Fruit fly (Drosophila melanogaster) whole organism, embryonic: Measurements from ENCODE around the gene ari-1.

Experiments used
- B-H1 ChIP-seq: fragments of 200-800 bp; sonication (Bioruptor generic); IDR thresholded peaks from 3 replicates; pipeline ENCODE4 v1.3.6; 2022; ENCODE audit warnings: missing biosample characterization, missing genetic modification characterization
- CG10147 ChIP-seq: fragments of 200-800 bp; sonication (Bioruptor generic); optimal IDR thresholded peaks from 2 replicates; lab custom pipeline; 2019; ENCODE audit warnings: missing biosample characterization, mild to moderate bottlenecking, missing genetic modification characterization, moderate library complexity
- CG11398 ChIP-seq: fragments of 200-800 bp; sonication (Bioruptor generic); optimal IDR thresholded peaks from 2 replicates; lab custom pipeline; 2016; ENCODE audit warnings: missing biosample characterization, missing genetic modification characterization
- CG11504 ChIP-seq: fragments of 200-800 bp; sonication (Bioruptor generic); optimal IDR thresholded peaks from 3 replicates; lab custom pipeline; 2019; ENCODE audit warnings: missing biosample characterization, mild to moderate bottlenecking, missing genetic modification characterization, moderate library complexity
- CG12391 ChIP-seq: fragments of 200-800 bp; sonication (Bioruptor generic); optimal IDR thresholded peaks from 3 replicates; lab custom pipeline; 2018; ENCODE audit warnings: missing biosample characterization, mild to moderate bottlenecking, missing genetic modification characterization, moderate library complexity
- CG16813 ChIP-seq: fragments of 200-800 bp; sonication (Bioruptor generic); IDR thresholded peaks from 3 replicates; pipeline ENCODE4 v1.3.6; 2022; ENCODE audit warnings: missing biosample characterization, missing genetic modification characterization; ENCODE audit not compliant: partially characterized antibody
- CG17568 ChIP-seq: fragments of 200-800 bp; sonication (Bioruptor generic); optimal IDR thresholded peaks from 2 replicates; lab custom pipeline; 2018; ENCODE audit warnings: missing biosample characterization, mild to moderate bottlenecking, missing genetic modification characterization, moderate library complexity
- CG2116 ChIP-seq: fragments of 200-800 bp; sonication (Bioruptor generic); optimal IDR thresholded peaks from 3 replicates; lab custom pipeline; 2018; ENCODE audit warnings: missing biosample characterization, mild to moderate bottlenecking, missing genetic modification characterization
- CG2129 ChIP-seq: fragments of 200-800 bp; sonication (Bioruptor generic); IDR thresholded peaks from 2 replicates; pipeline ENCODE4 v1.3.6; 2022; ENCODE audit warnings: missing biosample characterization, missing genetic modification characterization; ENCODE audit not compliant: partially characterized antibody
- CG3163 ChIP-seq: fragments of 200-800 bp; sonication (Bioruptor generic); optimal IDR thresholded peaks from 3 replicates; lab custom pipeline; 2016; ENCODE audit warnings: missing biosample characterization, missing genetic modification characterization
- CG3281 ChIP-seq: fragments of 200-800 bp; sonication (Bioruptor generic); optimal IDR thresholded peaks from 3 replicates; lab custom pipeline; 2017; ENCODE audit warnings: missing biosample characterization, mild to moderate bottlenecking, missing genetic modification characterization
- CG9609 ChIP-seq: fragments of 200-800 bp; sonication (Bioruptor generic); optimal IDR thresholded peaks from 3 replicates; lab custom pipeline; 2016; ENCODE audit warnings: missing biosample characterization, missing genetic modification characterization
- CG9817 ChIP-seq: fragments of 200-800 bp; sonication (Bioruptor generic); optimal IDR thresholded peaks from 2 replicates; lab custom pipeline; 2018; ENCODE audit warnings: missing biosample characterization, mild to moderate bottlenecking, missing genetic modification characterization, moderate library complexity
- CG9932 ChIP-seq: fragments of 200-800 bp; sonication (Bioruptor generic); IDR thresholded peaks from 2 replicates; pipeline ENCODE4 v1.3.6; 2022; ENCODE audit warnings: missing biosample characterization, missing genetic modification characterization
- D ChIP-seq, 2 experiments: fragments of 200-800 bp in 1 of 2; fragments of >200 bp in 1 of 2; sonication (Bioruptor generic) in 1 of 2; optimal IDR thresholded peaks; 2 replicates in 1 of 2; 3 replicates in 1 of 2; lab custom pipeline; 2017; ENCODE audit warnings: mild to moderate bottlenecking in 1 of 2, missing biosample characterization in 1 of 2, missing genetic modification characterization in 1 of 2, missing genetic modification reagents in 1 of 2
- Dad ChIP-seq: fragments of 200-800 bp; sonication (Bioruptor generic); optimal IDR thresholded peaks from 3 replicates; lab custom pipeline; 2016; ENCODE audit warnings: missing biosample characterization, missing genetic modification characterization
- Deaf1 ChIP-seq: fragments of 200-800 bp; optimal IDR thresholded peaks from 3 replicates; lab custom pipeline; 2019; ENCODE audit warnings: missing biosample characterization, mild to moderate bottlenecking, missing genetic modification characterization, moderate library complexity
- Eip74EF ChIP-seq, 2 experiments: fragments of 200-800 bp in 1 of 2; fragments of >200 bp in 1 of 2; sonication (Bioruptor generic) in 1 of 2; optimal IDR thresholded peaks; 2 replicates each; lab custom pipeline; 2017 to 2019; ENCODE audit warnings: missing biosample characterization in 2 of 2, missing genetic modification characterization in 2 of 2, mild to moderate bottlenecking in 1 of 2, moderate library complexity in 1 of 2
- H15 ChIP-seq: fragments of 200-800 bp; sonication (Bioruptor generic); IDR thresholded peaks from 3 replicates; pipeline ENCODE4 v1.3.6; 2022; ENCODE audit warnings: missing biosample characterization, missing genetic modification characterization
- Hand ChIP-seq: fragments of 200-800 bp; sonication (Bioruptor generic); optimal IDR thresholded peaks from 2 replicates; lab custom pipeline; 2017; ENCODE audit warnings: mild to moderate bottlenecking, missing biosample characterization, missing genetic modification reagents, missing genetic modification characterization
- Hmr ChIP-seq: fragments of 200-800 bp; sonication (Bioruptor generic); optimal IDR thresholded peaks from 3 replicates; lab custom pipeline; 2017; ENCODE audit warnings: mild to moderate bottlenecking, missing biosample characterization, missing genetic modification reagents, missing genetic modification characterization
- Jarid2 ChIP-seq: fragments of 200-800 bp; sonication (Bioruptor generic); optimal IDR thresholded peaks from 3 replicates; lab custom pipeline; 2017; ENCODE audit warnings: mild to moderate bottlenecking, missing biosample characterization, missing genetic modification reagents, missing genetic modification characterization
- Mes4 ChIP-seq: fragments of 200-800 bp; sonication (Bioruptor generic); optimal IDR thresholded peaks from 2 replicates; lab custom pipeline; 2016; ENCODE audit warnings: missing biosample characterization, missing genetic modification characterization
- NC2β ChIP-seq: fragments of 200-800 bp; sonication (Bioruptor generic); optimal IDR thresholded peaks from 2 replicates; lab custom pipeline; 2016; ENCODE audit warnings: missing biosample characterization, missing genetic modification characterization
- Ptx1 ChIP-seq: fragments of 200-800 bp; sonication (Bioruptor generic); IDR thresholded peaks from 2 replicates; pipeline ENCODE4 v1.3.6; 2022; ENCODE audit warnings: missing biosample characterization, missing genetic modification characterization
- Side ChIP-seq: fragments of 200-800 bp; sonication (Bioruptor generic); optimal IDR thresholded peaks from 2 replicates; lab custom pipeline; 2016; ENCODE audit warnings: missing biosample characterization, missing genetic modification characterization
- Trl ChIP-seq, 3 experiments: fragments of >200 bp in 2 of 3; fragments of 200-800 bp in 1 of 3; sonication (Bioruptor generic) in 1 of 3; optimal IDR thresholded peaks; 2 replicates in 1 of 3; 3 replicates in 2 of 3; lab custom pipeline; 2016 to 2017; ENCODE audit warnings: missing biosample characterization in 1 of 3, missing genetic modification characterization in 1 of 3
- Xbp1 ChIP-seq: fragments of 200-800 bp; sonication (Bioruptor generic); optimal IDR thresholded peaks from 3 replicates; lab custom pipeline; 2016; ENCODE audit warnings: missing biosample characterization, mild to moderate bottlenecking, missing genetic modification characterization
- amos ChIP-seq: fragments of 200-800 bp; sonication (Bioruptor generic); IDR thresholded peaks from 2 replicates; pipeline ENCODE4 v1.3.6; 2022; ENCODE audit warnings: missing biosample characterization, missing genetic modification characterization; ENCODE audit not compliant: partially characterized antibody
- bab2 ChIP-seq: fragments of 200-800 bp; sonication (Bioruptor generic); optimal IDR thresholded peaks from 2 replicates; lab custom pipeline; 2016; ENCODE audit warnings: missing biosample characterization, missing genetic modification characterization
- danr ChIP-seq: fragments of 200-800 bp; sonication (Bioruptor generic); IDR thresholded peaks from 2 replicates; pipeline ENCODE4 v1.3.6; 2022; ENCODE audit warnings: missing biosample characterization, missing genetic modification characterization
- dmrt99B ChIP-seq: fragments of 200-800 bp; sonication (Bioruptor generic); optimal IDR thresholded peaks from 2 replicates; lab custom pipeline; 2018; ENCODE audit warnings: missing biosample characterization, mild to moderate bottlenecking, missing genetic modification characterization, moderate library complexity
- gcm ChIP-seq: fragments of 200-800 bp; sonication (Bioruptor generic); optimal IDR thresholded peaks from 2 replicates; lab custom pipeline; 2019; ENCODE audit warnings: missing biosample characterization, mild to moderate bottlenecking, missing genetic modification characterization, moderate library complexity
- gem ChIP-seq: fragments of 200-800 bp; sonication (Bioruptor generic); optimal IDR thresholded peaks from 2 replicates; lab custom pipeline; 2019; ENCODE audit warnings: missing biosample characterization, mild to moderate bottlenecking, missing genetic modification characterization, moderate library complexity
- hkb ChIP-seq, 2 experiments: fragments of 200-800 bp in 1 of 2; fragments of >200 bp in 1 of 2; sonication (Bioruptor generic) in 1 of 2; IDR thresholded peaks in 1 of 2; optimal IDR thresholded peaks in 1 of 2; 2 replicates each; pipeline versions ENCODE4 v1.3.6 to Lab custom; 2017 to 2022; ENCODE audit warnings: missing biosample characterization in 1 of 2, missing genetic modification characterization in 1 of 2
- jumu ChIP-seq: fragments of 200-800 bp; sonication (Bioruptor generic); optimal IDR thresholded peaks from 3 replicates; lab custom pipeline; 2016; ENCODE audit warnings: missing biosample characterization, missing genetic modification characterization
- lilli ChIP-seq: fragments of 200-800 bp; sonication (Bioruptor generic); optimal IDR thresholded peaks from 3 replicates; lab custom pipeline; 2016; ENCODE audit warnings: missing biosample characterization, missing genetic modification characterization
- maf-S ChIP-seq: fragments of 200-800 bp; sonication (Bioruptor generic); optimal IDR thresholded peaks from 2 replicates; lab custom pipeline; 2016; ENCODE audit warnings: missing biosample characterization, missing genetic modification characterization
- pan ChIP-seq, 4 experiments: fragments of >200 bp in 3 of 4; fragments of 200-800 bp in 1 of 4; sonication (Bioruptor generic) in 1 of 4; optimal IDR thresholded peaks in 3 of 4; IDR thresholded peaks in 1 of 4; 2 replicates each; pipeline versions ENCODE4 v1.3.6 to Lab custom; 2017 to 2022; ENCODE audit warnings: missing biosample characterization in 2 of 4, missing genetic modification characterization in 2 of 4, mixed read lengths in 1 of 4
- pb ChIP-seq: fragments of 200-800 bp; sonication (Bioruptor generic); optimal IDR thresholded peaks from 3 replicates; lab custom pipeline; 2016; ENCODE audit warnings: missing biosample characterization, missing genetic modification characterization
- psq ChIP-seq: fragments of 200-800 bp; sonication (Bioruptor generic); optimal IDR thresholded peaks from 2 replicates; lab custom pipeline; 2017; ENCODE audit warnings: missing biosample characterization, missing genetic modification characterization
- ro ChIP-seq: fragments of 200-800 bp; sonication (Bioruptor generic); IDR thresholded peaks from 2 replicates; pipeline ENCODE4 v1.3.6; 2022; ENCODE audit warnings: missing biosample characterization, missing genetic modification characterization
- run ChIP-seq: fragments of 200-800 bp; sonication (Bioruptor generic); optimal IDR thresholded peaks from 3 replicates; lab custom pipeline; 2018; ENCODE audit warnings: missing biosample characterization, mild to moderate bottlenecking, missing genetic modification characterization
- sens ChIP-seq: fragments of 200-800 bp; sonication (Bioruptor generic); peaks from one replicate; lab custom pipeline; 2016; ENCODE audit warnings: missing biosample characterization, missing genetic modification characterization
- sima ChIP-seq: fragments of 200-800 bp; sonication (Bioruptor generic); optimal IDR thresholded peaks from 2 replicates; lab custom pipeline; 2016; ENCODE audit warnings: missing biosample characterization, missing genetic modification characterization
- slp2 ChIP-seq: fragments of 200-800 bp; sonication (Bioruptor generic); optimal IDR thresholded peaks from 2 replicates; lab custom pipeline; 2016; ENCODE audit warnings: missing biosample characterization, missing genetic modification characterization
- trem ChIP-seq: fragments of 200-800 bp; optimal IDR thresholded peaks from 3 replicates; lab custom pipeline; 2019; ENCODE audit warnings: missing biosample characterization, mild to moderate bottlenecking, missing genetic modification characterization, moderate library complexity
- tup ChIP-seq: fragments of 200-800 bp; sonication (Bioruptor generic); optimal IDR thresholded peaks from 2 replicates; lab custom pipeline; 2016; ENCODE audit warnings: missing biosample characterization, mild to moderate bottlenecking, missing genetic modification characterization, moderate library complexity

Gene ari-1

DNA sequence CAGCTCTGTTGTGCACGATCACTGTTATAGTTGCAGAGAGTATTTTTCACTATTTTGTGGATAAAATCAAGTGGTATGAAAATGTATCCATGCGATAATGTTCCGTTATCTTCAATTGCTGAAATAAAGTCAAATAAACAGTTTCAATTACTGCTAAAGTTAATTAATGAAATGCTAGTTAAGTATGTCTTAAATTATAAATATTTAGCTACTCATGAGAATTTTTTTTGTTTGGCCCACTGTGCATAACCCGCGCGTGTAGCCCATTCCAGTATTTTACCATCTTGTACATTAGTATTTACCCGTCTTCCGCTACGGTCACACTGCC, 52.1 kb downstream of the ari-1 start, which contains the start of gene Ada3 (continued):
- TF ChIP-seq CG9817 (tag; lab: Kevin White, UChicago) (peak; percentile 77), gem (tag; lab: Kevin White, UChicago) (peak; percentile 85), pan (optimal IDR thresholded peaks at IDR 0.05; lab: Kevin White, UChicago) (no peak), pan (GFP tag; optimal IDR thresholded peaks at IDR 0.05 in 1 of 2, IDR thresholded peaks at IDR 0.05 in 1 of 2) (peak in 1 of 2 experiments; percentile 82), maf-S (GFP tag; lab: Kevin White, UChicago) (peak; percentile 48), run (tag; lab: Kevin White, UChicago) (peak; percentile 3), jumu (peak; percentile 79), psq (GFP tag; lab: Kevin White, UChicago) (peak; percentile 24), CG11398 (peak; percentile 41), Xbp1 (GFP tag; lab: Kevin White, UChicago) (peak; percentile 79), lilli (GFP tag; lab: Kevin White, UChicago) (peak; percentile 87), gcm (GFP tag; lab: Kevin White, UChicago) (peak; percentile 30), Hmr (GFP tag; lab: Kevin White, UChicago) (peak; percentile 83), tup (GFP tag; lab: Kevin White, UChicago) (peak; percentile 53), Deaf1 (tag; lab: Kevin White, UChicago) (peak; percentile 48), slp2 (peak; percentile 5), Side (GFP tag; lab: Kevin White, UChicago) (peak; percentile 68), D (optimal IDR thresholded peaks at IDR 0.05; lab: Kevin White, UChicago) (no peak), D (GFP tag; optimal IDR thresholded peaks at IDR 0.05; lab: Kevin White, UChicago) (peak; percentile 45), Ptx1 (GFP tag; lab: Robert Waterston, UW) (peak; percentile 75), sens (GFP tag; lab: Kevin White, UChicago) (peak; percentile 97), CG9609 (GFP tag; lab: Kevin White, UChicago) (peak; percentile 74), Jarid2 (GFP tag; lab: Kevin White, UChicago) (no peak), hkb (optimal IDR thresholded peaks at IDR 0.05; lab: Kevin White, UChicago) (no peak), hkb (GFP tag; IDR thresholded peaks at IDR 0.05; lab: Robert Waterston, UW) (peak; percentile 77), Hand (peak; percentile 36), CG2129 (no peak), dmrt99B (tag; lab: Kevin White, UChicago) (peak; percentile 67), CG16813 (GFP tag; lab: Robert Waterston, UW) (no peak; the same call in 2 of the 3 replicates), NC2β (GFP tag; lab: Kevin White, UChicago) (peak; percentile 76), CG11504 (peak; percentile 76), pb (GFP tag; lab: Kevin White, UChicago) (peak; percentile 40), CG3163 (GFP tag; lab: Kevin White, UChicago) (peak; percentile 19), ro (GFP tag; lab: Robert Waterston, UW) (no peak), trem (tag; lab: Kevin White, UChicago) (peak; percentile 67), danr (GFP tag; lab: Robert Waterston, UW) (0 out of 2 replicates have a peak, but pooled peaks have one; percentile 53), amos (GFP tag; lab: Robert Waterston, UW) (peak; percentile 22; the same call in 1 of the 2 replicates), sima (GFP tag; lab: Kevin White, UChicago) (no peak), CG2116 (GFP tag; lab: Kevin White, UChicago) (peak; percentile 57), H15 (GFP tag; lab: Robert Waterston, UW) (peak; percentile 40; the same call in 1 of the 3 replicates), bab2 (GFP tag; lab: Kevin White, UChicago) (peak; percentile 87), CG10147 (GFP tag; lab: Kevin White, UChicago) (peak; percentile 31), Trl (optimal IDR thresholded peaks at IDR 0.05; lab: Kevin White, UChicago) (no peak), Trl (GFP tag; optimal IDR thresholded peaks at IDR 0.05; lab: Kevin White, UChicago) (peak; percentile 73), CG9932 (peak; percentile 85), Mes4 (GFP tag; lab: Kevin White, UChicago) (peak; percentile 28), Dad (peak; percentile 53), Eip74EF (GFP tag; optimal IDR thresholded peaks at IDR 0.05; lab: Kevin White, UChicago) (no peak), B-H1 (GFP tag; lab: Robert Waterston, UW) (peak; percentile 40; the same call in 1 of the 3 replicates), CG17568 (GFP tag; lab: Kevin White, UChicago) (no peak), CG3281 (peak; percentile 81), CG12391 (tag; lab: Kevin White, UChicago) (peak; percentile 78)
